Worm (Caenorhabditis elegans) whole organism, L2 larva: ENCODE results near the gene lips-11.

ENCODE experiments used
- R02D3.7 ChIP-seq: fragments of 150-350 bp; optimal IDR thresholded peaks from 2 replicates; lab custom pipeline; 2014; ENCODE audit warnings: missing biosample characterization, missing genetic modification characterization
- ZK546.5 ChIP-seq: sonication (generic microtip); optimal IDR thresholded peaks from 2 replicates; lab custom pipeline; 2017; ENCODE audit warnings: missing biosample characterization, missing genetic modification characterization
- alr-1 ChIP-seq: fragments of 150-350 bp; optimal IDR thresholded peaks from 2 replicates; lab custom pipeline; 2014; ENCODE audit warnings: missing biosample characterization, missing genetic modification characterization
- aly-2 ChIP-seq: fragments of 150-350 bp; optimal IDR thresholded peaks from 2 replicates; lab custom pipeline; 2014; ENCODE audit warnings: missing biosample characterization, missing genetic modification characterization
- ceh-82 ChIP-seq: fragments of 150-350 bp; optimal IDR thresholded peaks from 2 replicates; lab custom pipeline; 2014; ENCODE audit warnings: missing biosample characterization, missing genetic modification characterization
- elt-1 ChIP-seq: fragments of 150-350 bp; optimal IDR thresholded peaks from 2 replicates; lab custom pipeline; 2014; ENCODE audit warnings: missing biosample characterization, missing genetic modification characterization
- lin-13 ChIP-seq: fragments of 150-350 bp; optimal IDR thresholded peaks from 2 replicates; lab custom pipeline; 2014; ENCODE audit warnings: missing biosample characterization, missing genetic modification reagents, missing genetic modification characterization
- nhr-12 ChIP-seq: fragments of 150-350 bp; optimal IDR thresholded peaks from 2 replicates; lab custom pipeline; 2014; ENCODE audit warnings: missing biosample characterization, missing genetic modification characterization
- nhr-237 ChIP-seq: fragments of 150-350 bp; optimal IDR thresholded peaks from 2 replicates; lab custom pipeline; 2014; ENCODE audit warnings: missing biosample characterization, missing genetic modification characterization
- nhr-77 ChIP-seq: fragments of 150-350 bp; optimal IDR thresholded peaks from 2 replicates; lab custom pipeline; 2014; ENCODE audit warnings: missing biosample characterization, missing genetic modification characterization
- skn-1 ChIP-seq: sonication (generic microtip); optimal IDR thresholded peaks from 2 replicates; lab custom pipeline; 2017; ENCODE audit warnings: missing biosample characterization, missing genetic modification characterization

ce11 chrII:1104409-1104808 lies 6.4 kb downstream of the lips-11 start, which contains the start of gene T13B5.9:
- TF ChIP-seq nhr-77 (tag; lab: Kevin White, UChicago) = no peak
- TF ChIP-seq R02D3.7 (tag; lab: Kevin White, UChicago) = no peak
- no peak for TF ChIP-seq skn-1
- no peak for TF ChIP-seq aly-2 (tag; lab: Kevin White, UChicago)
- no peak for TF ChIP-seq lin-13 (GFP tag; lab: Kevin White, UChicago)
- TF ChIP-seq ceh-82 (tag; lab: Kevin White, UChicago) = no peak
- TF ChIP-seq nhr-237 (tag; lab: Kevin White, UChicago) = no peak
- TF ChIP-seq alr-1 (tag; lab: Kevin White, UChicago) = no peak
- no peak for TF ChIP-seq elt-1 (tag; lab: Kevin White, UChicago)
- TF ChIP-seq nhr-12 (tag; lab: Kevin White, UChicago) = no peak
- TF ChIP-seq ZK546.5 (tag; lab: Kevin White, UChicago) = no peak
